Worm (Caenorhabditis elegans) whole organism, L4 larva: ENCODE data around the gene sru-24.
A peak's percentile ranks its signal among the peaks of the same experiment; 100 is the strongest.

ENCODE experiments used
- ceh-62 ChIP-seq: sonication (generic microtip); optimal IDR thresholded peaks from 2 replicates; lab custom pipeline; 2017; ENCODE audit warnings: missing biosample characterization, missing genetic modification characterization
- daf-12 ChIP-seq: fragments of 150-350 bp; optimal IDR thresholded peaks from 2 replicates; lab custom pipeline; 2014; ENCODE audit warnings: missing biosample characterization, missing genetic modification reagents, missing genetic modification characterization
- fos-1 ChIP-seq: fragments of 150-350 bp; optimal IDR thresholded peaks from 2 replicates; lab custom pipeline; 2014; ENCODE audit warnings: missing biosample characterization, missing genetic modification characterization
- mxl-2 ChIP-seq: fragments of 200-800 bp; sonication (Bioruptor generic); conservative IDR thresholded peaks from 2 replicates; pipeline ENCODE4 v1.3.6; 2022; ENCODE audit warnings: missing genetic modification reagents, missing genetic modification characterization, missing compliant biosample characterization
- nhr-237 ChIP-seq: sonication (generic microtip); optimal IDR thresholded peaks from 2 replicates; lab custom pipeline; 2017; ENCODE audit warnings: missing biosample characterization, missing genetic modification characterization
- nhr-77 ChIP-seq: fragments of 150-350 bp; optimal IDR thresholded peaks from 2 replicates; lab custom pipeline; 2014; ENCODE audit warnings: missing biosample characterization, missing genetic modification characterization

DNA sequence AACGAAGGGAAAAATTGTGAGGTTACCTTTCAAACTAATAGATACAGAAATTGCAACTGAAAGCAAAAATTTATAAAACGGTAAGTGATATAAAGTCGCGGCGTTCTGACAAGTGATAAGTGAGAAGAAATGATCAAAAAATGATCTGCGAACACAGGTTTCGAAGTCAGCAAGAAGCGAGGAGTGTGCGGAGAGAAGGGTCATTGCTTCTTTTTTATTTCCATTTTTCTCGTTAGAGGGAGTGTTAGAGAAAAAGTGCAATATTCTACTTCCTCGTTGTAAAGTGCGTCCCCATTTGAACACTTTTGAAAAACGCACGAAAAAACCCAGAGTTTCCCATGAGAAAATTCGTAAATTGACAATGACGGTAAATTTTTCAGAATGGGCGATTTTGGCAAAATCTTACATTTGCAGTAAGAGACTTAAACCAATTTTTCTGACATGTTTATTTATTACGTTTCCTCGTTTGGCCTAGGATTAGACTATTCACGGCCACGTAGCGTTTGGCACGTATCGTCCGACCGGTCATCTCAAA lies 5.4 kb upstream of the sru-24 start, which contains the start of the genes fbxa-72 and srx-21:
- no peak for TF ChIP-seq fos-1 (tag; lab: Kevin White, UChicago)
- TF ChIP-seq ceh-62 (tag; lab: Kevin White, UChicago): no peak
- no peak for TF ChIP-seq mxl-2
- peak; percentile 52 for TF ChIP-seq nhr-77
- TF ChIP-seq daf-12 (tag; lab: Kevin White, UChicago): no peak
- no peak for TF ChIP-seq nhr-237
